Worm (Caenorhabditis elegans): ENCODE results near the gene aipl-1.

aipl-1 gene

ce11 chrV:15092666-15093065 lies 43.9 kb downstream of the aipl-1 start, which contains the start of gene txt-12:
Gene txt-12, plus strand, starts transcription at chrV:15092966.
- TF ChIP-seq egl-27 (tag; optimal IDR thresholded peaks at IDR 0.05) (no peak), sma-9 (GFP tag; optimal IDR thresholded peaks at IDR 0.05) (no peak), sma-9 (tag; optimal IDR thresholded peaks at IDR 0.05) (no peak), F13H6.1 (tag; optimal IDR thresholded peaks at IDR 0.05) (no peak), nhr-6 (tag; optimal IDR thresholded peaks at IDR 0.05) (no peak), snpc-4 (tag; optimal IDR thresholded peaks at IDR 0.05) (no peak), ztf-1 (GFP tag; conservative IDR thresholded peaks at IDR 0.05) (no peak), sem-4 (tag; optimal IDR thresholded peaks at IDR 0.05) (no peak), dmd-4 (tag; optimal IDR thresholded peaks at IDR 0.05) (no peak), mab-5 (tag; optimal IDR thresholded peaks at IDR 0.05) (no peak), lin-13 (GFP tag; optimal IDR thresholded peaks at IDR 0.05) (no peak), Y55F3AM.14 (GFP tag; optimal IDR thresholded peaks at IDR 0.05) (no peak)

DNA sequence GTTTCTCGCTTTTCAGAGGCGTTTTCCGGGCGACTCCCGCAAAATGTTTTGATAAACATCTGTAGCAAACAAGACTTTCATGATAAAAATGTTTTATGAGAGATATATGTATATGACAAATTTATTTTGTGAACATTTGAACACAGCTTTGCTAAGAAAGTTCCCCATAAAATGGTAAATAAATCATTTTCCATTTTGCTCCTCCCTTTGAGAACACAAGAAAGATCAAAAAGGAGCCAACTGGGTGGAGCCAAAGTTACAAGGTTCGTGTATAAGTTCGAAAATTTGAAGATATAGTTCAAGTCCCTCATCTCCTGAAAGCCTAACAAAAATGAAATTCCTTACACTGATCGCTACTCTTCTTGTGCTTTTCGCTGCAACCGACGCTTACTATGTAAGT lies 46.1 kb downstream of the aipl-1 start, which contains the start of gene C01G10.17:
TSS of gene C01G10.17 (plus strand) at position 301 of the 400 bp plus-strand sequence.
- TF ChIP-seq aly-2 (tag; optimal IDR thresholded peaks at IDR 0.05), result no peak
- TF ChIP-seq unc-55 (GFP tag; optimal IDR thresholded peaks at IDR 0.05), result no peak
- no peak for TF ChIP-seq sma-3 (GFP tag; optimal IDR thresholded peaks at IDR 0.05)
- TF ChIP-seq lin-39 (tag; optimal IDR thresholded peaks at IDR 0.05), result no peak
- TF ChIP-seq sma-9 (GFP tag; optimal IDR thresholded peaks at IDR 0.05), result no peak
- TF ChIP-seq sma-9 (tag; optimal IDR thresholded peaks at IDR 0.05), result no peak
- no peak for TF ChIP-seq unc-62 (GFP tag; optimal IDR thresholded peaks at IDR 0.05)
- no peak for TF ChIP-seq nhr-25 (tag; optimal IDR thresholded peaks at IDR 0.05)
- TF ChIP-seq ztf-1 (GFP tag; conservative IDR thresholded peaks at IDR 0.05), result no peak
- no peak for TF ChIP-seq zag-1 (tag; optimal IDR thresholded peaks at IDR 0.05)
- TF ChIP-seq dmd-4 (tag; optimal IDR thresholded peaks at IDR 0.05), result no peak
- no peak for TF ChIP-seq ceh-16 (tag; optimal IDR thresholded peaks at IDR 0.05)
- TF ChIP-seq alr-1 (tag; optimal IDR thresholded peaks at IDR 0.05), result no peak
- no peak for TF ChIP-seq skn-1 (tag; optimal IDR thresholded peaks at IDR 0.05)
- no peak for TF ChIP-seq nhr-12 (tag; optimal IDR thresholded peaks at IDR 0.05)

DNA sequence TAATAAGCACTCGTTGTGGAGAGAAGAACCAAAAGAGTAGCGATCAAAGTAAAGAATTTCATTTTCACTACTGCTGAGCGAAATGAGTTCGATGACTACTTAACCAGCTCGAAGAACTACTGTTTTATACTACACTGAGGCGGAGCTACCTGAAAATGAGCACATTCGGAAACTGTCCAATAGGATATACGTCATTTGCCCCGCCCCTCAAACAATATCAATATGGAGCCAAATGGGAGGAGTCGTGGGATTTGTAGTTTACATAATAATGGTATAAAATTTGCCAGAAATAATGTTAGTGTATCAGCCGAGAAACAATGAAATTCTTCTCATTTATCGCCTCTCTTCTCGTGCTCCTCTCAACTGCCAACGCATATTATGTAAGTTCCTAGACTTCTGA lies 47.2 kb downstream of the aipl-1 start, which contains the start of the genes C01G10.5 and C01G10.4:
TSS of gene C01G10.5 (minus strand) at position 101 of the 400 bp plus-strand sequence.
TSS of gene C01G10.4 (plus strand) at position 303 of the 400 bp plus-strand sequence.
- TF ChIP-seq unc-55 (GFP tag; optimal IDR thresholded peaks at IDR 0.05), result no peak
- no peak for TF ChIP-seq egl-27 (tag; optimal IDR thresholded peaks at IDR 0.05)
- TF ChIP-seq ztf-1 (GFP tag; conservative IDR thresholded peaks at IDR 0.05), result no peak
- TF ChIP-seq ceh-82 (tag; optimal IDR thresholded peaks at IDR 0.05), result no peak
- no peak for TF ChIP-seq zag-1 (tag; optimal IDR thresholded peaks at IDR 0.05)
- TF ChIP-seq blmp-1 (tag; optimal IDR thresholded peaks at IDR 0.05; ENCODE audit: insufficient read depth), result no peak
- TF ChIP-seq ZK546.5 (tag; optimal IDR thresholded peaks at IDR 0.05), result no peak
- TF ChIP-seq ama-1 (optimal IDR thresholded peaks at IDR 0.05), result no peak
- no peak for TF ChIP-seq F13H6.1 (tag; optimal IDR thresholded peaks at IDR 0.05)
- no peak for TF ChIP-seq elt-3 (tag; optimal IDR thresholded peaks at IDR 0.05)
- TF ChIP-seq nhr-237 (tag; optimal IDR thresholded peaks at IDR 0.05), result no peak
- TF ChIP-seq sma-3 (GFP tag; optimal IDR thresholded peaks at IDR 0.05), result no peak
- TF ChIP-seq elt-1 (tag; optimal IDR thresholded peaks at IDR 0.05), result no peak
- TF ChIP-seq lin-13 (GFP tag; optimal IDR thresholded peaks at IDR 0.05), result no peak
- TF ChIP-seq nhr-12 (tag; optimal IDR thresholded peaks at IDR 0.05), result no peak

DNA sequence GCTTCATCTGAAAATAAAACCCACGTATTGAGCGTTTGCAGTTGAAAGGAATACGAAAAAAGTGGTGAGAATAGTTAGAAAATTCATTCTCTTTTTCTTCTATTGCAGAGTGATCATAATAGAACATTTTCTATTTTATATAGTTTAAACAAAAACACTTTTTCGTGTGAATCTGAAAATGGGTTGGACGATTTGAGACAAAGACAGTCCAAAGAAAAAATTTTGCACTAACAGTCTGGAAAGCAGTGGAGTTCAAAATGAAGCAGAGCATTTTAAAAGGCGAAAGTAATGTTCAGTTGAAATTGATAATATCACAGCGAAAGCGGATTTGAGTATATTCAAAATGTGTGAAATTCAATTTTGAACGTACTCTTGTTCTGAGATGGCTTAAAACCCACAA lies 48.0 kb downstream of the aipl-1 start, which contains the start of gene C01G10.18:
TSS of gene C01G10.18 (minus strand) at position 101 of the 400 bp plus-strand sequence.
- no peak for TF ChIP-seq dmd-4 (tag; optimal IDR thresholded peaks at IDR 0.05)
- TF ChIP-seq crh-2 (tag; optimal IDR thresholded peaks at IDR 0.05), result no peak
- no peak for TF ChIP-seq nhr-129 (tag; optimal IDR thresholded peaks at IDR 0.05)
- TF ChIP-seq C34F6.9 (tag; optimal IDR thresholded peaks at IDR 0.05), result no peak
- TF ChIP-seq sma-3 (GFP tag; optimal IDR thresholded peaks at IDR 0.05), result no peak
- TF ChIP-seq ZK546.5 (tag; optimal IDR thresholded peaks at IDR 0.05), result no peak
- TF ChIP-seq ztf-11 (tag; optimal IDR thresholded peaks at IDR 0.05), result no peak
- TF ChIP-seq mab-5 (tag; optimal IDR thresholded peaks at IDR 0.05), result no peak
- no peak for TF ChIP-seq alr-1 (tag; optimal IDR thresholded peaks at IDR 0.05)
- no peak for TF ChIP-seq nhr-25 (tag; optimal IDR thresholded peaks at IDR 0.05)

DNA sequence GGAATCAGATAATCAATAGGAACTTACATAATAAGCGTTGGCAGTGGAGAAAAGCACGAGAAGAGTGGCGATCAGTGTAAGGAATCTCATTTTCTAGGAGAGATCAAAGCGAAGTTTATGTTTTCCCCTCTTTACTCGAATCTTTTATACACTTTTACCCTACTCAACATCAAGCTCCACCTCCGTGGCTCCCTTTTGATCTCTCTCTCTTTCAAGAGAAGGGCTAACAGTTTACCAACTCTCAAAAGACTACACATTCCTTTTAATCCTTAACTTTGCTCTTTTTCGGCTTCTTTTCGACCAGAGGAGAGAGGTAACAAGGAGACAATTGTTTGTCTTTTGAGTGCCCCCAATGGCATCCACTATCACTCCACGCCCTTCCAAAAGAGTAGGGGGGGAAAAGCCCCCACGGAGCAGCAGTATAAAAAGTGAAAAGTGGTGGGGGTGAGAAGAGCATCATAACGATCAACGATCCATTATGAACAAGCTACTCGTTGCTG lies 49.3 kb downstream of the aipl-1 start, which contains the start of the genes C01G10.15 and C01G10.6:
TSS of gene C01G10.15 (minus strand) at position 101 of the 500 bp plus-strand sequence.
TSS of gene C01G10.6 (plus strand) at position 450 of the 500 bp plus-strand sequence.
- TF ChIP-seq sma-9 (GFP tag; optimal IDR thresholded peaks at IDR 0.05) (peak; percentile 0), sma-9 (tag; optimal IDR thresholded peaks at IDR 0.05) (no peak), lin-39 (tag; optimal IDR thresholded peaks at IDR 0.05) (no peak), ama-1 (optimal IDR thresholded peaks at IDR 0.05) (no peak)
